Fruit fly (Drosophila melanogaster) whole organism, embryonic: ENCODE measurements around the gene Cipc.

Experiments
- BtbVII ChIP-seq: fragments of 200-800 bp; sonication (Bioruptor generic); optimal IDR thresholded peaks from 3 replicates; lab custom pipeline; 2017; ENCODE audit warnings: missing biosample characterization, mild to moderate bottlenecking, missing genetic modification characterization
- CG11723 ChIP-seq: fragments of 200-800 bp; sonication (Bioruptor generic); optimal IDR thresholded peaks from 2 replicates; lab custom pipeline; 2017; ENCODE audit warnings: missing biosample characterization, mild to moderate bottlenecking, missing genetic modification characterization
- CG12104 ChIP-seq: fragments of 200-800 bp; sonication (Bioruptor generic); optimal IDR thresholded peaks from 3 replicates; lab custom pipeline; 2016; ENCODE audit warnings: missing biosample characterization, missing genetic modification characterization
- CG13287 ChIP-seq: fragments of 200-800 bp; sonication (Bioruptor generic); IDR thresholded peaks from 2 replicates; pipeline ENCODE4 v1.3.6; 2022; ENCODE audit warnings: missing biosample characterization, missing genetic modification characterization; ENCODE audit not compliant: partially characterized antibody
- CG16813 ChIP-seq: fragments of 200-800 bp; sonication (Bioruptor generic); IDR thresholded peaks from 3 replicates; pipeline ENCODE4 v1.3.6; 2022; ENCODE audit warnings: missing biosample characterization, missing genetic modification characterization; ENCODE audit not compliant: partially characterized antibody
- CG17385 ChIP-seq: fragments of 200-800 bp; sonication (Bioruptor generic); optimal IDR thresholded peaks from 3 replicates; lab custom pipeline; 2018; ENCODE audit warnings: missing biosample characterization, mild to moderate bottlenecking, missing genetic modification characterization
- CG1792 ChIP-seq: fragments of 200-800 bp; sonication (Bioruptor generic); optimal IDR thresholded peaks from 2 replicates; lab custom pipeline; 2016; ENCODE audit warnings: missing biosample characterization, missing genetic modification characterization
- CG2889 ChIP-seq: fragments of 200-800 bp; sonication (Bioruptor generic); IDR thresholded peaks from 3 replicates; pipeline ENCODE4 v1.3.6; 2022; ENCODE audit warnings: missing biosample characterization, missing genetic modification characterization
- CG33213 ChIP-seq: fragments of 200-800 bp; sonication (Bioruptor generic); optimal IDR thresholded peaks from 3 replicates; lab custom pipeline; 2016; ENCODE audit warnings: missing biosample characterization, missing genetic modification characterization
- CG34422 ChIP-seq: fragments of 200-800 bp; sonication (Bioruptor generic); IDR thresholded peaks from 3 replicates; pipeline ENCODE4 v1.3.6; 2022; ENCODE audit warnings: missing biosample characterization, missing genetic modification characterization
- CG6765 ChIP-seq: fragments of 200-800 bp; sonication (Bioruptor generic); optimal IDR thresholded peaks from 3 replicates; lab custom pipeline; 2017; ENCODE audit warnings: missing biosample characterization, mild to moderate bottlenecking, missing genetic modification characterization
- CG6791 ChIP-seq: fragments of 200-800 bp; sonication (Bioruptor generic); IDR thresholded peaks from 3 replicates; pipeline ENCODE4 v1.3.6; 2022; ENCODE audit warnings: missing biosample characterization, missing genetic modification characterization; ENCODE audit not compliant: partially characterized antibody
- CG7372 ChIP-seq: fragments of 200-800 bp; sonication (Bioruptor generic); IDR thresholded peaks from 2 replicates; pipeline ENCODE4 v1.3.6; 2022; ENCODE audit warnings: missing biosample characterization, missing genetic modification characterization
- CG8089 ChIP-seq: fragments of 200-800 bp; sonication (Bioruptor generic); optimal IDR thresholded peaks from 3 replicates; lab custom pipeline; 2016; ENCODE audit warnings: missing biosample characterization, missing genetic modification characterization
- CG8281 ChIP-seq: fragments of 200-800 bp; sonication (Bioruptor generic); optimal IDR thresholded peaks from 2 replicates; lab custom pipeline; 2018; ENCODE audit warnings: missing biosample characterization, mild to moderate bottlenecking, missing genetic modification characterization, moderate library complexity
- CG9727 ChIP-seq: fragments of 200-800 bp; sonication (Bioruptor generic); optimal IDR thresholded peaks from 3 replicates; lab custom pipeline; 2017; ENCODE audit warnings: missing biosample characterization, mild to moderate bottlenecking, missing genetic modification characterization
- CG9797 ChIP-seq: fragments of 200-800 bp; sonication (Bioruptor generic); optimal IDR thresholded peaks from 3 replicates; lab custom pipeline; 2018; ENCODE audit warnings: missing biosample characterization, mild to moderate bottlenecking, missing genetic modification characterization
- CHES-1-like ChIP-seq: fragments of 200-800 bp; sonication (Bioruptor generic); optimal IDR thresholded peaks from 2 replicates; lab custom pipeline; 2016; ENCODE audit warnings: missing biosample characterization, missing genetic modification characterization
- D ChIP-seq, 2 experiments: fragments of 200-800 bp in 1 of 2; fragments of >200 bp in 1 of 2; sonication (Bioruptor generic) in 1 of 2; optimal IDR thresholded peaks; 2 replicates in 1 of 2; 3 replicates in 1 of 2; lab custom pipeline; 2017; ENCODE audit warnings: mild to moderate bottlenecking in 1 of 2, missing biosample characterization in 1 of 2, missing genetic modification characterization in 1 of 2, missing genetic modification reagents in 1 of 2
- D19B ChIP-seq: fragments of 200-800 bp; sonication (Bioruptor generic); optimal IDR thresholded peaks from 2 replicates; lab custom pipeline; 2017; ENCODE audit warnings: missing biosample characterization, mild to moderate bottlenecking, missing genetic modification characterization
- Drgx ChIP-seq: fragments of 200-800 bp; sonication (Bioruptor generic); IDR thresholded peaks from 2 replicates; pipeline ENCODE4 v1.3.6; 2022; ENCODE audit warnings: missing biosample characterization, missing genetic modification characterization
- Fer1 ChIP-seq: fragments of 200-800 bp; sonication (Bioruptor generic); optimal IDR thresholded peaks from 2 replicates; lab custom pipeline; 2017; ENCODE audit warnings: missing biosample characterization, mild to moderate bottlenecking, missing genetic modification characterization
- Fer2 ChIP-seq: fragments of 200-800 bp; sonication (Bioruptor generic); optimal IDR thresholded peaks from 2 replicates; lab custom pipeline; 2018; ENCODE audit warnings: missing biosample characterization, mild to moderate bottlenecking, missing genetic modification characterization, moderate library complexity
- Fer3 ChIP-seq: fragments of 200-800 bp; sonication (Bioruptor generic); optimal IDR thresholded peaks from 2 replicates; lab custom pipeline; 2018; ENCODE audit warnings: missing biosample characterization, mild to moderate bottlenecking, missing genetic modification characterization, moderate library complexity
- HmgZ ChIP-seq: fragments of 200-800 bp; sonication (Bioruptor generic); optimal IDR thresholded peaks from 2 replicates; lab custom pipeline; 2018; ENCODE audit warnings: missing biosample characterization, mild to moderate bottlenecking, missing genetic modification characterization
- MBD-R2 ChIP-seq: fragments of 200-800 bp; sonication (Bioruptor generic); IDR thresholded peaks from 2 replicates; pipeline ENCODE4 v1.3.6; 2022; ENCODE audit warnings: missing biosample characterization, missing genetic modification characterization
- Mad ChIP-seq: fragments of 200-800 bp; sonication (Bioruptor generic); optimal IDR thresholded peaks from 2 replicates; lab custom pipeline; 2016; ENCODE audit warnings: missing biosample characterization, missing genetic modification characterization
- Mrtf ChIP-seq: fragments of 200-800 bp; sonication (Bioruptor generic); IDR thresholded peaks from 3 replicates; pipeline ENCODE4 v1.3.6; 2022; ENCODE audit warnings: missing biosample characterization, missing genetic modification characterization
- Rfx ChIP-seq: fragments of 200-800 bp; sonication (Bioruptor generic); IDR thresholded peaks from 2 replicates; pipeline ENCODE4 v1.3.6; 2022; ENCODE audit warnings: missing biosample characterization, missing genetic modification characterization
- Spps ChIP-seq: fragments of 200-800 bp; sonication (Bioruptor generic); optimal IDR thresholded peaks from 2 replicates; lab custom pipeline; 2018; ENCODE audit warnings: missing biosample characterization, mild to moderate bottlenecking, missing genetic modification characterization
- Stat92E ChIP-seq, 3 experiments: fragments of >200 bp in 2 of 3; fragments of 200-800 bp in 1 of 3; sonication (Bioruptor generic) in 1 of 3; optimal IDR thresholded peaks; 2 replicates each; lab custom pipeline; 2017 to 2019; ENCODE audit warnings: missing biosample characterization in 3 of 3, missing genetic modification characterization in 3 of 3, mild to moderate bottlenecking in 1 of 3, moderate library complexity in 1 of 3
- YL-1 ChIP-seq: fragments of 200-800 bp; sonication (Bioruptor generic); optimal IDR thresholded peaks from 3 replicates; lab custom pipeline; 2017; ENCODE audit warnings: missing biosample characterization, mild to moderate bottlenecking, missing genetic modification characterization
- aop ChIP-seq: fragments of 200-800 bp; sonication (Bioruptor generic); IDR thresholded peaks from 2 replicates; pipeline ENCODE4 v1.3.6; 2022; ENCODE audit warnings: missing biosample characterization, missing genetic modification characterization
- bcd ChIP-seq: fragments of 200-800 bp; sonication (Bioruptor generic); optimal IDR thresholded peaks from 2 replicates; lab custom pipeline; 2017; ENCODE audit warnings: missing biosample characterization, mild to moderate bottlenecking, missing genetic modification characterization
- caup ChIP-seq: fragments of 200-800 bp; sonication (Bioruptor generic); optimal IDR thresholded peaks from 3 replicates; lab custom pipeline; 2017; ENCODE audit warnings: missing biosample characterization, mild to moderate bottlenecking, missing genetic modification characterization, moderate library complexity; ENCODE audit not compliant: severe bottlenecking
- dm ChIP-seq: fragments of 200-800 bp; sonication (Bioruptor generic); optimal IDR thresholded peaks from 3 replicates; lab custom pipeline; 2016; ENCODE audit warnings: missing biosample characterization, missing genetic modification characterization
- fu2 ChIP-seq: fragments of 200-800 bp; sonication (Bioruptor generic); optimal IDR thresholded peaks from 2 replicates; lab custom pipeline; 2016; ENCODE audit warnings: missing biosample characterization, missing genetic modification characterization
- gcm ChIP-seq: fragments of 200-800 bp; sonication (Bioruptor generic); optimal IDR thresholded peaks from 2 replicates; lab custom pipeline; 2019; ENCODE audit warnings: missing biosample characterization, mild to moderate bottlenecking, missing genetic modification characterization, moderate library complexity
- gsb-n ChIP-seq: fragments of 200-800 bp; sonication (Bioruptor generic); optimal IDR thresholded peaks from 3 replicates; lab custom pipeline; 2018; ENCODE audit warnings: missing biosample characterization, mild to moderate bottlenecking, missing genetic modification characterization
- kay ChIP-seq: fragments of 200-800 bp; sonication (Bioruptor generic); optimal IDR thresholded peaks from 2 replicates; lab custom pipeline; 2016; ENCODE audit warnings: missing biosample characterization, missing genetic modification characterization
- lab ChIP-seq: fragments of 200-800 bp; sonication (Bioruptor generic); optimal IDR thresholded peaks from 3 replicates; lab custom pipeline; 2017; ENCODE audit warnings: missing biosample characterization, missing genetic modification characterization, mild to moderate bottlenecking, moderate library complexity, missing genetic modification reagents
- lov ChIP-seq, 2 experiments: fragments of 200-800 bp in 1 of 2; fragments of >200 bp in 1 of 2; sonication (Bioruptor generic) in 1 of 2; IDR thresholded peaks in 1 of 2; optimal IDR thresholded peaks in 1 of 2; 2 replicates in 1 of 2; 3 replicates in 1 of 2; pipeline versions ENCODE4 v1.3.6 to Lab custom; 2017 to 2022; ENCODE audit warnings: missing biosample characterization in 1 of 2, missing genetic modification characterization in 1 of 2
- luna ChIP-seq: fragments of 200-800 bp; sonication (Bioruptor generic); optimal IDR thresholded peaks from 2 replicates; lab custom pipeline; 2016; ENCODE audit warnings: missing biosample characterization, missing genetic modification characterization
- odd ChIP-seq: fragments of 200-800 bp; sonication (Bioruptor generic); optimal IDR thresholded peaks from 2 replicates; lab custom pipeline; 2017; ENCODE audit warnings: missing biosample characterization, mild to moderate bottlenecking, missing genetic modification characterization
- otp ChIP-seq: fragments of 200-800 bp; sonication (Bioruptor generic); IDR thresholded peaks from 3 replicates; pipeline ENCODE4, ENCODE4 v1.3.6; 2022; ENCODE audit warnings: missing biosample characterization, missing genetic modification characterization
- salm ChIP-seq: fragments of 200-800 bp; sonication (Bioruptor generic); optimal IDR thresholded peaks from 2 replicates; lab custom pipeline; 2018; ENCODE audit warnings: missing biosample characterization, mild to moderate bottlenecking, missing genetic modification characterization
- sima ChIP-seq: fragments of 200-800 bp; sonication (Bioruptor generic); optimal IDR thresholded peaks from 2 replicates; lab custom pipeline; 2016; ENCODE audit warnings: missing biosample characterization, missing genetic modification characterization
- tna ChIP-seq: fragments of 200-800 bp; sonication (Bioruptor generic); IDR thresholded peaks from 2 replicates; pipeline ENCODE4 v1.3.6; 2022; ENCODE audit warnings: missing biosample characterization, missing genetic modification characterization; ENCODE audit not compliant: partially characterized antibody
- trem ChIP-seq: fragments of 200-800 bp; optimal IDR thresholded peaks from 3 replicates; lab custom pipeline; 2019; ENCODE audit warnings: missing biosample characterization, mild to moderate bottlenecking, missing genetic modification characterization, moderate library complexity
- z ChIP-seq: fragments of 200-800 bp; sonication (Bioruptor generic); IDR thresholded peaks from 3 replicates; pipeline ENCODE4 v1.3.6; 2022; ENCODE audit warnings: missing biosample characterization, missing genetic modification characterization

Cipc gene

DNA sequence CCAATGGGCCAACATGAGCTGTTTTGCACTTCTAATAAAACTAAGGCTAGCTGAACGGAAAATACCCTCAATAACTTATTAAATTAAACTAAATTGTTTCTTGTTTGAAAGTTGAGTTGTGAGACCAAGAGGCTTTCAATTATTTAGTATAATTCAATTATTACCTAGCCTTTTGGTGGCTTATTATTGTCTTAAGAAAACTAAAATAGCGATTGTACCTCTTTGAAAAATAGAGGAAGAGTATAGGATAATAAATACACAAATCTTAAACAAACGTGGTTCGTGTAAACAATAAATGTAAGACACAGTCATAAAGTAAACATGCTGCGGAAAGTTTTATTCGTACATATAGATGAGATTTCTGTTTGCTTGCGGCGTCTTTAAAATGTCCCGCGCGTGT, 14.4 kb downstream of the Cipc start (continued):
- TF ChIP-seq D19B (GFP tag; lab: Kevin White, UChicago) (peak; percentile 36), CG33213 (no peak), CG2889 (GFP tag; lab: Robert Waterston, UW) (no peak), salm (no peak), CG16813 (GFP tag; lab: Robert Waterston, UW) (no peak), aop (GFP tag; lab: Robert Waterston, UW) (no peak), luna (peak; percentile 22), kay (GFP tag; lab: Kevin White, UChicago) (peak; percentile 9), HmgZ (peak; percentile 31), otp (GFP tag; lab: Robert Waterston, UW) (no peak), CG7372 (GFP tag; lab: Robert Waterston, UW) (no peak), CG6791 (GFP tag; lab: Robert Waterston, UW) (no peak), D (optimal IDR thresholded peaks at IDR 0.05; lab: Kevin White, UChicago) (no peak), D (GFP tag; optimal IDR thresholded peaks at IDR 0.05; lab: Kevin White, UChicago) (no peak), z (GFP tag; lab: Robert Waterston, UW) (no peak), CG34422 (GFP tag; lab: Robert Waterston, UW) (no peak), gcm (GFP tag; lab: Kevin White, UChicago) (no peak), bcd (peak; percentile 53), tna (GFP tag; lab: Robert Waterston, UW) (no peak), Mad (GFP tag; lab: Kevin White, UChicago) (no peak), Stat92E (GFP tag; optimal IDR thresholded peaks at IDR 0.05; lab: Kevin White, UChicago) (no peak), lov (optimal IDR thresholded peaks at IDR 0.05; lab: Kevin White, UChicago) (no peak), lov (GFP tag; IDR thresholded peaks at IDR 0.05; lab: Robert Waterston, UW) (no peak), BtbVII (GFP tag; lab: Kevin White, UChicago) (peak; percentile 8), Drgx (GFP tag; lab: Robert Waterston, UW) (peak; percentile 24; the same call in 1 of the 2 replicates), CG8281 (tag; lab: Kevin White, UChicago) (no peak), CG11723 (no peak), Rfx (peak; percentile 68), CG1792 (GFP tag; lab: Kevin White, UChicago) (no peak), Fer2 (tag; lab: Kevin White, UChicago) (no peak), odd (GFP tag; lab: Kevin White, UChicago) (no peak), Fer3 (tag; lab: Kevin White, UChicago) (peak; percentile 48), CG9797 (GFP tag; lab: Kevin White, UChicago) (no peak), Fer1 (GFP tag; lab: Kevin White, UChicago) (peak; percentile 47), MBD-R2 (GFP tag; lab: Robert Waterston, UW) (no peak), CG9727 (peak; percentile 62), lab (GFP tag; lab: Kevin White, UChicago) (peak; percentile 73), sima (GFP tag; lab: Kevin White, UChicago) (no peak), CG17385 (GFP tag; lab: Kevin White, UChicago) (peak; percentile 26), CG6765 (GFP tag; lab: Kevin White, UChicago) (peak; percentile 55), CG12104 (GFP tag; lab: Kevin White, UChicago) (no peak), CG13287 (GFP tag; lab: Robert Waterston, UW) (no peak), YL-1 (GFP tag; lab: Kevin White, UChicago) (no peak), CG8089 (no peak), Mrtf (GFP tag; lab: Robert Waterston, UW) (no peak), gsb-n (no peak), dm (peak; percentile 21), Spps (no peak), trem (no peak), fu2 (GFP tag; lab: Kevin White, UChicago) (no peak), caup (GFP tag; lab: Kevin White, UChicago) (peak; percentile 52), CHES-1-like (GFP tag; lab: Kevin White, UChicago) (no peak)
